Fruit fly (Drosophila melanogaster): ENCODE results near the gene Desi.

Gene Desi

DNA sequence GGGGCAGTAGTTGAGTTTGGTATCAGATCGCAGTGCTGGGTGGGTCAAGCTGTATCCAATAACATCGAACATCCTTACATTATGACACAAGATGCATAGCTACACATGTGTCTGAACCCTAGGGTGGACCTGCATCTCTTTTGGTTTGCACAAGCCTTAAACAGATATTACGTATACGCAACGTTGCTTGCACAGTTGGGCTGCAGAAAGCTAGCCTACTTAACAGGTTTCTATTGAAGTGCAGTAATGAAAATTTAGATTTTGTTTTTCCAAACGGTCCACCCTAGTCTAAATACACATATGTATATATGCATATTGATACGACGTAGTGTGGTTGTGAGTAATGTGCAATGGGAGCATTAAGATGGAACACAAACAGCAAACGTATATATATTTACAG, 4.1 kb upstream of the Desi start (continued):
- TF ChIP-seq CG11902 (GFP tag; optimal IDR thresholded peaks at IDR 0.05) (no peak), Sox15 (GFP tag; optimal IDR thresholded peaks at IDR 0.05) (no peak), fd59A (GFP tag; optimal IDR thresholded peaks at IDR 0.05) (no peak), fkh (GFP tag; optimal IDR thresholded peaks at IDR 0.05) (no peak), esn (GFP tag; optimal IDR thresholded peaks at IDR 0.05) (no peak), CG34406 (GFP tag; optimal IDR thresholded peaks at IDR 0.05) (no peak), Smox (GFP tag; optimal IDR thresholded peaks at IDR 0.05) (no peak), vri (GFP tag; optimal IDR thresholded peaks at IDR 0.05) (no peak), CG8119 (GFP tag; IDR thresholded peaks at IDR 0.05) (peak; percentile 56; the same call in 2 of the 3 replicates), Met (GFP tag; optimal IDR thresholded peaks at IDR 0.05) (no peak), CG31627 (GFP tag; optimal IDR thresholded peaks at IDR 0.05) (peak; percentile 41), net (GFP tag; optimal IDR thresholded peaks at IDR 0.05) (no peak), Ets96B (tag; optimal IDR thresholded peaks at IDR 0.05) (no peak), Hr38 (GFP tag; optimal IDR thresholded peaks at IDR 0.05) (no peak), ss (GFP tag; optimal IDR thresholded peaks at IDR 0.05) (no peak), Hr39 (GFP tag; optimal IDR thresholded peaks at IDR 0.05) (peak; percentile 21), CG3032 (tag; optimal IDR thresholded peaks at IDR 0.05) (no peak), CG7368 (GFP tag; optimal IDR thresholded peaks at IDR 0.05) (no peak), salr (GFP tag; optimal IDR thresholded peaks at IDR 0.05) (no peak), CG6276 (GFP tag; optimal IDR thresholded peaks at IDR 0.05) (no peak), Eip78C (GFP tag) (no peak), CG1621 (tag; optimal IDR thresholded peaks at IDR 0.05) (no peak), CG32006 (GFP tag; optimal IDR thresholded peaks at IDR 0.05) (no peak), Eip93F (GFP tag; optimal IDR thresholded peaks at IDR 0.05) (no peak), CG6163 (GFP tag; IDR thresholded peaks at IDR 0.05) (no peak), CG10631 (GFP tag; optimal IDR thresholded peaks at IDR 0.05) (no peak), topi (GFP tag; optimal IDR thresholded peaks at IDR 0.05) (no peak), CG4318 (GFP tag; optimal IDR thresholded peaks at IDR 0.05) (no peak), Ets21C (GFP tag; optimal IDR thresholded peaks at IDR 0.05) (no peak)

dm6 chr3R:10776047-10776659, 3.2 kb upstream of the Desi start:
- TF ChIP-seq CG3919 (GFP tag; optimal IDR thresholded peaks at IDR 0.05) (no peak), svp (GFP tag) (no peak), CG6792 (GFP tag; optimal IDR thresholded peaks at IDR 0.05) (no peak), Ets96B (tag; optimal IDR thresholded peaks at IDR 0.05) (no peak), Eip93F (GFP tag; optimal IDR thresholded peaks at IDR 0.05) (no peak), CG8319 (GFP tag; optimal IDR thresholded peaks at IDR 0.05) (no peak), spab (GFP tag; optimal IDR thresholded peaks at IDR 0.05) (no peak), CG11762 (GFP tag; optimal IDR thresholded peaks at IDR 0.05; ENCODE audit: insufficient read depth) (no peak), Hr39 (GFP tag; optimal IDR thresholded peaks at IDR 0.05) (no peak)

- TF ChIP-seq Eip78C (GFP tag) (peak; percentile 49), CG10669 (GFP tag; optimal IDR thresholded peaks at IDR 0.05) (no peak)
These were observed 2.1 kb upstream of the Desi start, which contains the start of the genes CG45076, CG45078 and fau for dm6 chr3R:10777274-10777673. CG45076 (minus strand) TSS chr3R:10777374. CG45078 (minus strand) TSS chr3R:10777374. fau (minus strand) TSS chr3R:10777374.

- no peak for TF ChIP-seq CG3032 (tag; optimal IDR thresholded peaks at IDR 0.05)
- TF ChIP-seq Met (GFP tag; optimal IDR thresholded peaks at IDR 0.05), result no peak
- TF ChIP-seq cyc (GFP tag; optimal IDR thresholded peaks at IDR 0.05), result no peak
- no peak for TF ChIP-seq CG4318 (GFP tag; optimal IDR thresholded peaks at IDR 0.05)
- no peak for TF ChIP-seq esn (GFP tag; optimal IDR thresholded peaks at IDR 0.05)
- TF ChIP-seq Hr4 (GFP tag; optimal IDR thresholded peaks at IDR 0.05), result no peak
- no peak for TF ChIP-seq Lpt (GFP tag; optimal IDR thresholded peaks at IDR 0.05)
- no peak for TF ChIP-seq Sox15 (GFP tag; optimal IDR thresholded peaks at IDR 0.05)
- no peak for TF ChIP-seq ss (GFP tag; optimal IDR thresholded peaks at IDR 0.05)
- no peak for TF ChIP-seq CG10631 (GFP tag; optimal IDR thresholded peaks at IDR 0.05)
- TF ChIP-seq CG6163 (GFP tag; IDR thresholded peaks at IDR 0.05), result no peak
- no peak for TF ChIP-seq net (GFP tag; optimal IDR thresholded peaks at IDR 0.05)
- TF ChIP-seq CG1621 (tag; optimal IDR thresholded peaks at IDR 0.05), result no peak
These were observed 1.2 kb upstream of the Desi start for dm6 chr3R:10778151-10778550.
